Fruit fly (Drosophila melanogaster) ovary, adult (tissue): ENCODE results near the gene CG31198.
"Not testable (repeated sequence)": the region's sequence is repeated elsewhere in the genome, so short reads cannot be mapped to it uniquely, and the experiment has no call there.

Experiments
- CG17801 ChIP-seq: fragments of 200-800 bp; optimal IDR thresholded peaks from 2 replicates; lab custom pipeline; 2019; ENCODE audit warnings: missing biosample characterization, mild to moderate bottlenecking, missing genetic modification characterization, moderate library complexity; ENCODE audit not compliant: partially characterized antibody

CG31198 gene

DNA sequence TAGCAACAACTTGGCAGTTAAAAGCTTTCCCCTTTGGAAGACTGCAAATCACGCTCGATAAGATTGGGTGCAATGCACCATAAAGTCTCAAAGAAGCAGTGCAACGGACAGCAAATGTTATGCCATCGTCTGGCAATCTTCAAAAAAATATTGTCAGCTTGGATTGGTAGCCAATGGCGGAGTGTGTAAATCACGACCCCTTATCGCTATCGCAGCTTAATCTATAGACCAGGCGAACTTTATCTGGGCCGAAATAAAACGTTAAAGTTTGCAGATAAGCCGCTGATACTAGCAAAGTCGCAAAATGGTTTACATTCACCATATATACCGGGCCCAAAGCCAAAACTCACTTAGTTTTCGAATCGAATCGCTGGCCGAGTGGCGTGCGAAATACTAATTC, at the start of gene CG31198:
TSS of gene CG31198 (plus strand) at position 351 of the 400 bp plus-strand sequence.
- no peak for TF ChIP-seq CG17801

DNA sequence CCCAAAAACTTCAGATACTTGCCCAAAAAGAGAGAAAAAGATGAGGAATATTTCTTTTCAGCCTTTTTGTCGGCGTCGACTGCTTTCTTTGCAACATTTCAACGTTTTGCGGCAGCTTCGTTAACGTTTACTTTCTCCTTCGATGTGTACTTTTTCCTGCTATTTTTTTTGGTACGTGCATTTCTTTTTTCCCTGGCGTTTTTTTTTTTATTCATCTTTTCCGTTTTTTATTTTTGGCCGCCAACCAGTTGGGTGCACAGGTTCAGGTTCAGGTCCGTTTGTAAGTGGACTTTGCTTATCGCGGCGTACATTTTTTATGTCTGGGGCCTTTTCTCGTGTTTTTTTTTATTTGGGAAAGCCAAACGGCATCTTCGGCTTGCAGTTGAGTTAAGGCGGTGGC, 49.7 kb upstream of the CG31198 start:
- TF ChIP-seq CG17801 = no peak

- no peak for TF ChIP-seq CG17801
Measured at dm6 chr3R:21719420-21719933, 34.6 kb upstream of the CG31198 start, which contains the start of gene CG31176. Gene CG31176 (minus strand): TSS chr3R:21719660.

dm6 chr3R:21719934-21720431, 34.1 kb upstream of the CG31198 start:
- TF ChIP-seq CG17801 = no peak

dm6 chr3R:21722457-21722856, 31.7 kb upstream of the CG31198 start:
- no peak for TF ChIP-seq CG17801

dm6 chr3R:21726593-21726992, 27.5 kb upstream of the CG31198 start:
- no peak for TF ChIP-seq CG17801

dm6 chr3R:21730955-21731354, 23.2 kb upstream of the CG31198 start:
- TF ChIP-seq CG17801 = no peak

dm6 chr3R:21731682-21732081, 22.4 kb upstream of the CG31198 start:
- no peak for TF ChIP-seq CG17801

DNA sequence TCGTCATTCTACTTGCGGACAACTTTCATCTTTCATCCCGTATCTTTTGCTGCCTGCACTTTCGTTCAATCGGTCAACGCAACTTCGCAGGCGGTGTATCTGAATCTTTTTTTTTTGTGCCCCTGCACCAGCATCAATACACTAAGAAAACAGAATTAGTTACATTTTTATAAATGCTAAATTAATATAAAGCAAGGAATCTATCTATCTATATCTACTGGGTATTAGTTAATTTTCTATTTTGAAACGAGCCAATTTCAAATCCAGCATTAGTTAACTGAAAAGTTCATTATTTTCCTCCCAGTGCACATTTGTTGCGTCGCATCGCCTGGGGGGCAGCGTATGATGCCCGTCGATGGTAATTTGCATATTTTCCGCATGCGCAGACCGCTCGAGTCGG, 21.2 kb upstream of the CG31198 start:
- TF ChIP-seq CG17801 = no peak

dm6 chr3R:21736196-21736595, 17.9 kb upstream of the CG31198 start, which contains the start of gene Sfp93F:
Gene Sfp93F (minus strand): TSS chr3R:21736296.
- TF ChIP-seq CG17801 = not testable (repeated sequence)

DNA sequence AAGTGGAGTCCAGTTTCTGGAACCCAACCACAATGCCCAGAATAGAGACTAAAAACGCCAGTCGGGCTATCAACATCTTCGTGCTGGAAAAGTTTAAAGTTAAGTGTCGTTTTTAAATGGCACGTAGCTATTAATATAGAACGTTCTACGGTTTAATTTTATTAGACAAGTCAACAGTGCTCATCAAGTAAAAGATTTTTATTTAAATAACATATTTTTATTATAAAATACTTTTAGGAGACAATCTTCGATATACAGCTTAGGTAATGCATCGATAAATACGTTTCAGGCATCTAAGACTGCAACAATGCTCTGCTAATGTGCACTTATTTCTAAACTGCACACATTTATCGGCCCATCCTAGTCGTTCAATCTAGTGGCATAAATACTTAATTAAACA, 17.4 kb upstream of the CG31198 start, which contains the start of gene CG42869:
TSS of gene CG42869 (minus strand) at position 101 of the 400 bp plus-strand sequence.
- no peak for TF ChIP-seq CG17801

DNA sequence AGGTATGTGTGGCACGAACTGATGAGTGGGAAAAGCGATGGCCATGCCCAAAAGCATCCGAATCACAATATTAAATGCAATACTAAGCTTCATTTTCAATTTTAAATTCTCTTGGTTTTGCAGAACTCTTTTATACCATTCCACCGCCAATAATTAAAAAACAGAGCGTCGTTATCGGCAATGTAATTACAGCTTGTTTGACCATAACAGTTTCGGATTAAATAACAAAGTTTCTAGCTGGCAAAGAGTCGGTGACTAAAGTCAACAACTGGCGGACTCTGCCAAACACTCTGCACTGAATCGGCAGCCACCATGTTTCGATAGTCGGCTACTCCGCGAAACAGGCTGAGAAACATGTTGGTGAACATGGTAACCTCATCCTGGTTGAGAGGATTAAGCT, 16.9 kb upstream of the CG31198 start, which contains the start of gene CG42870:
TSS of gene CG42870 (minus strand) at position 101 of the 400 bp plus-strand sequence.
- no peak for TF ChIP-seq CG17801

DNA sequence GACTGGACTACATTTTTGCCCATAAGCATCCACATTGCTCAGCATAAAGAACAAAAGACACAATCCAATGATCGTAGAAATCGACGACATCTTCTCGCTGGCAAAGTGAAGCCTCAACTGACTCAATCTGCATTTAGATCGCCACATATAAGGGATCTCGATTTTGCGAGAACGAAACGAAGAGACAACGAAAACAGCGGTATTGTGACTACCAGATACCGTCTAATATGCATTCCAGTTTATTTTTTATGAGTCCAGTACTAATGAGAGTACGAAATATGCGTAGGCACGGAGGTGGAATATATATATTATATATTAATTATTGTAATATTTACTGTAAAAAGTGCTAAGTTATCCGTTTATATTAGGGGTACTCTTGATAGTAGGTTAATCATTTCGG, 15.1 kb upstream of the CG31198 start, which contains the start of gene CG34034:
TSS of gene CG34034 (minus strand) at position 101 of the 400 bp plus-strand sequence.
- TF ChIP-seq CG17801 = no peak

dm6 chr3R:21739750-21740319, 14.3 kb upstream of the CG31198 start, which contains the start of gene CG5849:
Gene CG5849 (plus strand): TSS chr3R:21740105.
- no peak for TF ChIP-seq CG17801

DNA sequence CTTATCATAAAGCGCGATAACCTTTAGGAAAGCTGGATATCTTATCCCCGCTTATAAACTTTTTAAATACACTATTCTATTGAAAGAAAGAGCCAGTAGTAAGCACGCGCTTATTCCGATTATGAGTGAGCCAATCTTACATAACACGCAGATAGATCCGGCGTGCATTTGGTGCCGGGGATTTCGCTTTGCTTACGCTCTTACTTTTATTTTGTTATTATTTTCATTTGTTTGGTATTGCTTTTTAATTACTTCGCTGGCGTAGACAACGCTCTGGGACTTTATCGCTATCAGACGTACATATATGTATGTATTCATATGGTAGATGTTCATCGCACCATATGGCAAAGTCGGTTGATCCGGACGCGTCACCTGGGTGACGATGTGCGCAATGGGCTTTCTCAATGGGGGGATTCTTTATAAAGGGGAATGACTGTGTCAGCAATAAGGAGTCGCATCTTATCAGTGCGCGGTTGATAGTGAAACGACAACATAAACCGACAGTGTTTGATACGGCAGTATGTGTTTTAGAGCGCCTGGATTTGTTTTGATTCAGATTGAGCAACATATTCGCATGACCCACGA, 13.3 kb upstream of the CG31198 start:
- no peak for TF ChIP-seq CG17801

dm6 chr3R:21744988-21745387, 9.1 kb upstream of the CG31198 start, which contains the start of gene CG31343:
Gene CG31343 (plus strand): TSS chr3R:21745266.
- TF ChIP-seq CG17801 = no peak

dm6 chr3R:21745887-21746286, 8.2 kb upstream of the CG31198 start:
- TF ChIP-seq CG17801 = no peak
